Fruit fly (Drosophila melanogaster) whole organism, pupa: ENCODE measurements around the gene Surf1.

ENCODE experiments used
- CG12605 ChIP-seq: fragments of 200-800 bp; sonication (Bioruptor generic); IDR thresholded peaks from 2 replicates; pipeline ENCODE4 v1.3.6; 2022; ENCODE audit warnings: missing biosample characterization, missing genetic modification characterization
- CG13204 ChIP-seq: fragments of 200-800 bp; sonication (Bioruptor generic); optimal IDR thresholded peaks from 2 replicates; lab custom pipeline; 2018; ENCODE audit warnings: missing biosample characterization, mild to moderate bottlenecking, missing genetic modification characterization, moderate library complexity
- CG14655 ChIP-seq: fragments of 200-800 bp; sonication (Bioruptor generic); optimal IDR thresholded peaks from 3 replicates; lab custom pipeline; 2017; ENCODE audit warnings: mild to moderate bottlenecking, missing biosample characterization, missing genetic modification reagents, missing genetic modification characterization
- CG4496 ChIP-seq: fragments of 200-800 bp; sonication (Bioruptor generic); IDR thresholded peaks from 3 replicates; pipeline ENCODE4 v1.3.6; 2022; ENCODE audit warnings: missing biosample characterization, missing genetic modification characterization
- CG8301 ChIP-seq: fragments of 200-800 bp; sonication (Bioruptor generic); optimal IDR thresholded peaks from 2 replicates; lab custom pipeline; 2018; ENCODE audit warnings: missing biosample characterization, mild to moderate bottlenecking, missing genetic modification characterization
- CG9948 ChIP-seq: fragments of 200-800 bp; sonication (Bioruptor generic); optimal IDR thresholded peaks from 2 replicates; lab custom pipeline; 2018; ENCODE audit warnings: missing biosample characterization, mild to moderate bottlenecking, missing genetic modification characterization, moderate library complexity
- D1 ChIP-seq: fragments of 200-800 bp; sonication (Bioruptor generic); optimal IDR thresholded peaks from 2 replicates; lab custom pipeline; 2018; ENCODE audit warnings: missing biosample characterization, mild to moderate bottlenecking, missing genetic modification characterization, moderate library complexity
- Pif1A ChIP-seq: fragments of 200-800 bp; sonication (Bioruptor generic); optimal IDR thresholded peaks from 3 replicates; lab custom pipeline; 2016; ENCODE audit warnings: missing biosample characterization, missing genetic modification characterization
- Pif1B ChIP-seq: fragments of 200-800 bp; sonication (Bioruptor generic); optimal IDR thresholded peaks from 3 replicates; lab custom pipeline; 2016; ENCODE audit warnings: missing biosample characterization, missing genetic modification characterization
- Snoo ChIP-seq: fragments of 200-800 bp; sonication (Bioruptor generic); optimal IDR thresholded peaks from 3 replicates; lab custom pipeline; 2017; ENCODE audit warnings: missing biosample characterization, mild to moderate bottlenecking, missing genetic modification characterization, inconsistent platforms
- fd96Ca ChIP-seq: fragments of 200-800 bp; sonication (Bioruptor generic); IDR thresholded peaks from 3 replicates; pipeline ENCODE4 v1.3.6; 2022; ENCODE audit warnings: missing biosample characterization, missing genetic modification characterization
- rn ChIP-seq: fragments of 200-800 bp; sonication (Bioruptor generic); IDR thresholded peaks from 2 replicates; pipeline ENCODE4 v1.3.6; 2022; ENCODE audit warnings: missing biosample characterization, missing genetic modification characterization

DNA sequence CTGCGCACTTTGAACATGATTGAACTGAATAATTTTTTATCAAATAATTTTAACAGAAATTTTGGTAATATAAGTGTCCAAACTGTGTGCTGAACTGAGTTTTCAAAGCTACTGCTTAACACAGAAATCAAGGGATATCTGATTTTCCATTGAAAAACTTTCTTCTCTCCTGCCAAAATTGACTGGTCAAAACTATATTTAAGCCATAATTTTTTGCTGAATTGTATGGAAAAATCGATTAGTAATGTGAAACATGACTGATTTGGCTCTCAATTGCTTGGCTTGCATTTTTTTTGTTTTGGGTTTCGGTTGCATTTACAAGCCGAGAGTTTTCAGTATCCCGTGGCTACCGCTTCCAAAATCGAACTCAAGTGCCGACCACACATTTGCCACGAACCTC lies 26.3 kb downstream of the Surf1 start, which contains the start of the genes CG32388 and CG43439:
- TF ChIP-seq CG4496 (no peak), CG13204 (GFP tag; lab: Kevin White, UChicago) (no peak), Snoo (tag; lab: Kevin White, UChicago) (no peak), CG12605 (GFP tag; lab: Robert Waterston, UW) (no peak), Pif1B (GFP tag; lab: Kevin White, UChicago) (no peak), Pif1A (GFP tag; lab: Kevin White, UChicago) (no peak), D1 (tag; lab: Kevin White, UChicago) (no peak), rn (GFP tag; lab: Robert Waterston, UW) (no peak), CG9948 (tag; lab: Kevin White, UChicago) (no peak), fd96Ca (GFP tag; lab: Robert Waterston, UW) (no peak), CG8301 (tag; lab: Kevin White, UChicago) (no peak), CG14655 (no peak)
